Worm (Caenorhabditis elegans) whole organism, L1 larva: Measurements from ENCODE around the gene nhr-213.

Experiments
- ceh-82 ChIP-seq, 3 experiments: fragments of 150-350 bp in 1 of 3; sonication (generic microtip) in 2 of 3; optimal IDR thresholded peaks; 2 replicates each; lab custom pipeline; 2014 to 2017; ENCODE audit warnings: missing biosample characterization in 3 of 3, missing genetic modification characterization in 3 of 3
- nhr-84 ChIP-seq: sonication (generic microtip); optimal IDR thresholded peaks from 2 replicates; lab custom pipeline; 2017; ENCODE audit warnings: missing biosample characterization, missing genetic modification characterization
- pqm-1 ChIP-seq: sonication (generic microtip); optimal IDR thresholded peaks from 3 replicates; lab custom pipeline; 2017; ENCODE audit warnings: missing biosample characterization, missing genetic modification characterization
- snpc-4 ChIP-seq: fragments of 150-350 bp; optimal IDR thresholded peaks from 2 replicates; lab custom pipeline; 2014; ENCODE audit warnings: missing biosample characterization, missing genetic modification characterization
- unc-130 ChIP-seq: fragments of 150-350 bp; optimal IDR thresholded peaks from 2 replicates; lab custom pipeline; 2017; ENCODE audit warnings: missing biosample characterization, missing genetic modification characterization, inconsistent platforms
- ztf-11 ChIP-seq, 2 experiments: sonication (generic microtip); optimal IDR thresholded peaks; 2 replicates each; lab custom pipeline; 2016 to 2017; ENCODE audit warnings: missing genetic modification characterization in 2 of 2, missing biosample characterization in 1 of 2, missing compliant biosample characterization in 1 of 2

DNA sequence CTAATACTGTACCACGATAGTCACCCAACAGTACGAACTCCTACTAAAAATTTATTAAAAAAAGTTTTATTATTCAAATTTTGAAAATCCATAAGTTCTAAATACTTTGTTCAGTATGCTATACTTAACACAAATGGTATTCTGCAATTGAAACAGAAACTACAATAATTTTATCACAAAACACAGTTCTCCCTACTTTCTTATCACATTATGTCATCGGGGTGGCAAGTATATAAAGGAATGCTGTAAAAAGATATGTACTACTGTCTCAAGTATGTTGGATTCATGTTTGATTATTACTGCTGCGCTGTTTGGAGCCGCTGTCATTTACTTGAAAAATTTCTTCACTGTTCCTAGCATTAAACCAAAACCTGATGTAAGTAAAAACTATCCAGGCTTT, 24.5 kb upstream of the nhr-213 start, which contains the start of gene cdr-1:
- no peak for TF ChIP-seq pqm-1
- no peak for TF ChIP-seq ztf-11 (tag; optimal IDR thresholded peaks at IDR 0.05; lab: Kevin White, UChicago)
- TF ChIP-seq nhr-84 (tag; lab: Kevin White, UChicago) = no peak
- TF ChIP-seq snpc-4 (tag; lab: Kevin White, UChicago) = no peak
- no peak for TF ChIP-seq ceh-82 (tag; optimal IDR thresholded peaks at IDR 0.05; lab: Kevin White, UChicago)
- no peak for TF ChIP-seq unc-130
